Worm (Caenorhabditis elegans): ENCODE results near the gene BE0003N10.6.
A peak's percentile ranks its signal among the peaks of the same experiment; 100 is the strongest.

Gene BE0003N10.6

DNA sequence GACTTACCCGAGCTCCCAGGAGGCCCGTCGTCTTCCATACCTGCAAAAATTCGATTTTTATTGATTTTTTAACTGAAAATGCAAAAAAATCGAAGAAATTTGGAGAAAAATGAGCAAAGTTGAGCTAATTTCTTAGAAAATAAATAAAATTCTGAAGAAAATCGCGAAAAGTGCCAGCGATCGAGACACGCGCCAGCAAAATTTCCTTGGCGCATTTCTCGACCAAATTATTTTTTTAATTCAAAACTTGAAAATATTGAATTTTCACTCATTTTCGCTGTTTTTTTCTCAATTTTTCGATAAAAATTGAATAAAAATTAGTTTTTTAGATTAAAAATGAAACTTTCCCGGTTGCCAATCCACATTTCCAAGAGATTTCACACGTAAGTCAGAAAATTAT, 22.7 kb downstream of the BE0003N10.6 start, which contains the start of the genes chin-1 and BE0003N10.1:
chin-1 (minus strand) TSS at position 40 of the 400 bp plus-strand sequence.
BE0003N10.1 (plus strand) TSS at position 320 of the 400 bp plus-strand sequence.
- TF ChIP-seq zip-4 (GFP tag; optimal IDR thresholded peaks at IDR 0.05) (no peak), nhr-11 (tag; optimal IDR thresholded peaks at IDR 0.05) (no peak), nhr-84 (tag; optimal IDR thresholded peaks at IDR 0.05) (no peak), C04F5.9 (tag; optimal IDR thresholded peaks at IDR 0.05) (peak; percentile 27), C34B4.2 (tag; optimal IDR thresholded peaks at IDR 0.05) (no peak), swsn-7 (tag; optimal IDR thresholded peaks at IDR 0.05) (peak; percentile 55), ama-1 (optimal IDR thresholded peaks at IDR 0.05) (no peak), irx-1 (tag; optimal IDR thresholded peaks at IDR 0.05) (peak; percentile 24), sptf-1 (tag; optimal IDR thresholded peaks at IDR 0.05) (no peak), ets-5 (GFP tag; IDR thresholded peaks at IDR 0.05) (no peak), elt-3 (tag; optimal IDR thresholded peaks at IDR 0.05) (no peak), lin-13 (GFP tag; optimal IDR thresholded peaks at IDR 0.05) (peak; percentile 21), hlh-4 (tag; optimal IDR thresholded peaks at IDR 0.05) (no peak), snu-23 (GFP tag; optimal IDR thresholded peaks at IDR 0.05) (peak; percentile 65), vab-15 (tag; optimal IDR thresholded peaks at IDR 0.05) (no peak), tlp-1 (tag; optimal IDR thresholded peaks at IDR 0.05) (no peak), fkh-10 (GFP tag; optimal IDR thresholded peaks at IDR 0.05) (no peak), ceh-88 (GFP tag; IDR thresholded peaks at IDR 0.05) (no peak), mep-1 (tag; optimal IDR thresholded peaks at IDR 0.05) (peak; percentile 85), mef-2 (tag; optimal IDR thresholded peaks at IDR 0.05) (no peak), unc-130 (tag; optimal IDR thresholded peaks at IDR 0.05) (no peak), lin-14 (GFP tag; optimal IDR thresholded peaks at IDR 0.05) (peak; percentile 41), nhr-12 (tag; optimal IDR thresholded peaks at IDR 0.05) (no peak), snpc-4 (tag; optimal IDR thresholded peaks at IDR 0.05) (no peak), unc-86 (tag; optimal IDR thresholded peaks at IDR 0.05) (no peak), ceh-90 (tag; optimal IDR thresholded peaks at IDR 0.05) (no peak), isw-1 (GFP tag; IDR thresholded peaks at IDR 0.05) (peak; percentile 59), xbp-1 (tag; optimal IDR thresholded peaks at IDR 0.05) (peak; percentile 61), ceh-8 (GFP tag; optimal IDR thresholded peaks at IDR 0.05) (no peak), pqm-1 (tag; optimal IDR thresholded peaks at IDR 0.05) (no peak), egl-13 (tag; optimal IDR thresholded peaks at IDR 0.05) (no peak), alr-1 (tag; optimal IDR thresholded peaks at IDR 0.05; ENCODE audit: borderline replicate concordance) (no peak), efl-3 (GFP tag; optimal IDR thresholded peaks at IDR 0.05) (no peak), ceh-63 (GFP tag; optimal IDR thresholded peaks at IDR 0.05) (no peak), lin-15B (tag; optimal IDR thresholded peaks at IDR 0.05) (peak; percentile 23), nhr-47 (tag; optimal IDR thresholded peaks at IDR 0.05) (no peak), sox-4 (tag; optimal IDR thresholded peaks at IDR 0.05) (no peak), dpl-1 (GFP tag; optimal IDR thresholded peaks at IDR 0.05) (peak; percentile 47 to 74 (median 69)), hlh-17 (GFP tag; optimal IDR thresholded peaks at IDR 0.05; ENCODE audit: borderline replicate concordance) (no peak), blmp-1 (tag; optimal IDR thresholded peaks at IDR 0.05) (peak; percentile 39), ces-1 (GFP tag; optimal IDR thresholded peaks at IDR 0.05) (no peak), fos-1 (tag; optimal IDR thresholded peaks at IDR 0.05) (no peak), fkh-8 (tag; optimal IDR thresholded peaks at IDR 0.05) (no peak), nhr-85 (tag) (peak; percentile 82), ceh-82 (tag; optimal IDR thresholded peaks at IDR 0.05) (peak; percentile 38 to 71 (median 41)), rnt-1 (tag; optimal IDR thresholded peaks at IDR 0.05) (peak; percentile 67), hpl-2 (GFP tag; optimal IDR thresholded peaks at IDR 0.05) (no peak), sup-37 (GFP tag; optimal IDR thresholded peaks at IDR 0.05) (no peak), C16A3.4 (tag; optimal IDR thresholded peaks at IDR 0.05) (peak; percentile 12), nhr-71 (tag; optimal IDR thresholded peaks at IDR 0.05) (peak; percentile 72), mab-9 (GFP tag; IDR thresholded peaks at IDR 0.05) (no peak), tbx-2 (tag; optimal IDR thresholded peaks at IDR 0.05) (peak; percentile 54), lin-39 (tag; optimal IDR thresholded peaks at IDR 0.05) (peak; percentile 85), lsy-2 (tag; optimal IDR thresholded peaks at IDR 0.05) (peak; percentile 70 to 76)

All from whole organism, L1 larva.